Fruit fly (Drosophila melanogaster) whole organism, embryonic: ENCODE data around the gene sdk.

Experiments
- Awh ChIP-seq: fragments of 200-800 bp; sonication (Bioruptor generic); IDR thresholded peaks from 2 replicates; pipeline ENCODE4, ENCODE4 v1.3.6; 2022; ENCODE audit warnings: missing biosample characterization, missing genetic modification characterization
- B-H2 ChIP-seq: fragments of 200-800 bp; sonication (Bioruptor generic); optimal IDR thresholded peaks from 2 replicates; lab custom pipeline; 2018; ENCODE audit warnings: missing biosample characterization, mild to moderate bottlenecking, missing genetic modification characterization
- CG10431 ChIP-seq: fragments of 200-800 bp; sonication (Bioruptor generic); optimal IDR thresholded peaks from 3 replicates; lab custom pipeline; 2018; ENCODE audit warnings: missing biosample characterization, mild to moderate bottlenecking, missing genetic modification characterization
- CG10979 ChIP-seq: fragments of 200-800 bp; sonication (Bioruptor generic); optimal IDR thresholded peaks from 2 replicates; lab custom pipeline; 2018; ENCODE audit warnings: missing biosample characterization, mild to moderate bottlenecking, missing genetic modification characterization, moderate library complexity
- CG1233 ChIP-seq: fragments of 200-800 bp; sonication (Bioruptor generic); optimal IDR thresholded peaks from 4 replicates; lab custom pipeline; 2018; ENCODE audit warnings: missing biosample characterization, mild to moderate bottlenecking, missing genetic modification characterization
- CG12744 ChIP-seq: fragments of 200-800 bp; sonication (Bioruptor generic); optimal IDR thresholded peaks from 2 replicates; lab custom pipeline; 2016; ENCODE audit warnings: missing biosample characterization, missing genetic modification characterization
- CG2120 ChIP-seq: fragments of 200-800 bp; sonication (Bioruptor generic); optimal IDR thresholded peaks from 3 replicates; lab custom pipeline; 2016; ENCODE audit warnings: missing biosample characterization, missing genetic modification characterization
- CG30431 ChIP-seq: fragments of 200-800 bp; sonication (Bioruptor generic); optimal IDR thresholded peaks from 2 replicates; lab custom pipeline; 2017; ENCODE audit warnings: missing biosample characterization, missing genetic modification characterization
- CG3163 ChIP-seq: fragments of 200-800 bp; sonication (Bioruptor generic); optimal IDR thresholded peaks from 3 replicates; lab custom pipeline; 2016; ENCODE audit warnings: missing biosample characterization, missing genetic modification characterization
- CG3838 ChIP-seq: fragments of 200-800 bp; sonication (Bioruptor generic); optimal IDR thresholded peaks from 3 replicates; lab custom pipeline; 2016; ENCODE audit warnings: missing biosample characterization, missing genetic modification characterization
- CG5180 ChIP-seq: fragments of 200-800 bp; sonication (Bioruptor generic); optimal IDR thresholded peaks from 3 replicates; lab custom pipeline; 2017; ENCODE audit warnings: missing biosample characterization, missing genetic modification characterization, mild to moderate bottlenecking, moderate library complexity, missing genetic modification reagents
- CG8089 ChIP-seq: fragments of 200-800 bp; sonication (Bioruptor generic); optimal IDR thresholded peaks from 3 replicates; lab custom pipeline; 2016; ENCODE audit warnings: missing biosample characterization, missing genetic modification characterization
- CG9727 ChIP-seq: fragments of 200-800 bp; sonication (Bioruptor generic); optimal IDR thresholded peaks from 3 replicates; lab custom pipeline; 2017; ENCODE audit warnings: missing biosample characterization, mild to moderate bottlenecking, missing genetic modification characterization
- CG9797 ChIP-seq: fragments of 200-800 bp; sonication (Bioruptor generic); optimal IDR thresholded peaks from 3 replicates; lab custom pipeline; 2018; ENCODE audit warnings: missing biosample characterization, mild to moderate bottlenecking, missing genetic modification characterization
- CHES-1-like ChIP-seq: fragments of 200-800 bp; sonication (Bioruptor generic); optimal IDR thresholded peaks from 2 replicates; lab custom pipeline; 2016; ENCODE audit warnings: missing biosample characterization, missing genetic modification characterization
- Drgx ChIP-seq: fragments of 200-800 bp; sonication (Bioruptor generic); IDR thresholded peaks from 2 replicates; pipeline ENCODE4 v1.3.6; 2022; ENCODE audit warnings: missing biosample characterization, missing genetic modification characterization
- Ets97D ChIP-seq: fragments of 200-800 bp; sonication (Bioruptor generic); optimal IDR thresholded peaks from 3 replicates; lab custom pipeline; 2016; ENCODE audit warnings: missing biosample characterization, missing genetic modification characterization
- GATAe ChIP-seq: fragments of 200-800 bp; sonication (Bioruptor generic); conservative IDR thresholded peaks from 2 replicates; pipeline ENCODE4 v1.3.6; 2022; ENCODE audit warnings: missing biosample characterization, missing genetic modification characterization
- Hmr ChIP-seq: fragments of 200-800 bp; sonication (Bioruptor generic); optimal IDR thresholded peaks from 3 replicates; lab custom pipeline; 2017; ENCODE audit warnings: mild to moderate bottlenecking, missing biosample characterization, missing genetic modification reagents, missing genetic modification characterization
- Hmx ChIP-seq: fragments of 200-800 bp; sonication (Bioruptor generic); optimal IDR thresholded peaks from 2 replicates; lab custom pipeline; 2016; ENCODE audit warnings: missing biosample characterization, missing genetic modification characterization
- Mad ChIP-seq: fragments of 200-800 bp; sonication (Bioruptor generic); optimal IDR thresholded peaks from 2 replicates; lab custom pipeline; 2016; ENCODE audit warnings: missing biosample characterization, missing genetic modification characterization
- Med ChIP-seq: fragments of 200-800 bp; sonication (Bioruptor generic); peaks from one replicate; lab custom pipeline; 2016; ENCODE audit warnings: missing biosample characterization, missing genetic modification characterization, mild to moderate bottlenecking, inconsistent platforms, moderate library complexity
- PHDP ChIP-seq: fragments of 200-800 bp; sonication (Bioruptor generic); optimal IDR thresholded peaks from 3 replicates; lab custom pipeline; 2018; ENCODE audit warnings: missing biosample characterization, mild to moderate bottlenecking, missing genetic modification characterization, moderate library complexity
- Pdp1 ChIP-seq, 2 experiments: fragments of 200-800 bp; sonication (Bioruptor generic); optimal IDR thresholded peaks; 3 replicates each; lab custom pipeline; 2016; ENCODE audit warnings: missing biosample characterization in 2 of 2, missing genetic modification characterization in 2 of 2, mild to moderate bottlenecking in 1 of 2, moderate library complexity in 1 of 2
- aop ChIP-seq: fragments of 200-800 bp; sonication (Bioruptor generic); IDR thresholded peaks from 2 replicates; pipeline ENCODE4 v1.3.6; 2022; ENCODE audit warnings: missing biosample characterization, missing genetic modification characterization
- az2 ChIP-seq: fragments of 200-800 bp; sonication (Bioruptor generic); optimal IDR thresholded peaks from 3 replicates; lab custom pipeline; 2016; ENCODE audit warnings: missing biosample characterization, missing genetic modification characterization
- bsh ChIP-seq, 2 experiments: fragments of 200-800 bp; sonication (Bioruptor generic); optimal IDR thresholded peaks; 2 replicates each; lab custom pipeline; 2017 to 2018; ENCODE audit warnings: mild to moderate bottlenecking in 2 of 2, missing biosample characterization in 2 of 2, missing genetic modification characterization in 2 of 2, moderate library complexity in 1 of 2
- chm ChIP-seq: fragments of 200-800 bp; sonication (Bioruptor generic); IDR thresholded peaks from 2 replicates; pipeline ENCODE4 v1.3.6; 2022; ENCODE audit warnings: missing biosample characterization, missing genetic modification characterization
- chn ChIP-seq: fragments of 200-800 bp; sonication (Bioruptor generic); optimal IDR thresholded peaks from 2 replicates; lab custom pipeline; 2016; ENCODE audit warnings: missing biosample characterization, missing genetic modification characterization
- crol ChIP-seq: fragments of 200-800 bp; sonication (Bioruptor generic); IDR thresholded peaks from 2 replicates; pipeline ENCODE4 v1.3.6; 2022; ENCODE audit warnings: missing biosample characterization, missing genetic modification characterization
- da ChIP-seq: fragments of 200-800 bp; sonication (Bioruptor generic); optimal IDR thresholded peaks from 2 replicates; lab custom pipeline; 2016; ENCODE audit warnings: missing biosample characterization, missing genetic modification characterization
- dm ChIP-seq: fragments of 200-800 bp; sonication (Bioruptor generic); optimal IDR thresholded peaks from 3 replicates; lab custom pipeline; 2016; ENCODE audit warnings: missing biosample characterization, missing genetic modification characterization
- dmrt99B ChIP-seq: fragments of 200-800 bp; sonication (Bioruptor generic); optimal IDR thresholded peaks from 2 replicates; lab custom pipeline; 2018; ENCODE audit warnings: missing biosample characterization, mild to moderate bottlenecking, missing genetic modification characterization, moderate library complexity
- eve ChIP-seq, 2 experiments: fragments of >200 bp; optimal IDR thresholded peaks; 2 replicates each; lab custom pipeline; 2017; ENCODE audit warnings: missing biosample characterization in 2 of 2, missing genetic modification characterization in 2 of 2
- exex ChIP-seq: fragments of 200-800 bp; sonication (Bioruptor generic); optimal IDR thresholded peaks from 4 replicates; lab custom pipeline; 2018; ENCODE audit warnings: missing biosample characterization, mild to moderate bottlenecking, missing genetic modification characterization, moderate library complexity
- gem ChIP-seq: fragments of 200-800 bp; sonication (Bioruptor generic); optimal IDR thresholded peaks from 2 replicates; lab custom pipeline; 2019; ENCODE audit warnings: missing biosample characterization, mild to moderate bottlenecking, missing genetic modification characterization, moderate library complexity
- hkb ChIP-seq, 2 experiments: fragments of 200-800 bp in 1 of 2; fragments of >200 bp in 1 of 2; sonication (Bioruptor generic) in 1 of 2; IDR thresholded peaks in 1 of 2; optimal IDR thresholded peaks in 1 of 2; 2 replicates each; pipeline versions ENCODE4 v1.3.6 to Lab custom; 2017 to 2022; ENCODE audit warnings: missing biosample characterization in 1 of 2, missing genetic modification characterization in 1 of 2
- ind ChIP-seq: fragments of 200-800 bp; sonication (Bioruptor generic); optimal IDR thresholded peaks from 3 replicates; lab custom pipeline; 2016; ENCODE audit warnings: missing biosample characterization, missing genetic modification characterization
- lab ChIP-seq: fragments of 200-800 bp; sonication (Bioruptor generic); optimal IDR thresholded peaks from 3 replicates; lab custom pipeline; 2017; ENCODE audit warnings: missing biosample characterization, missing genetic modification characterization, mild to moderate bottlenecking, moderate library complexity, missing genetic modification reagents
- p53 ChIP-seq: fragments of 200-800 bp; sonication (Bioruptor generic); optimal IDR thresholded peaks from 2 replicates; lab custom pipeline; 2016; ENCODE audit warnings: missing biosample characterization, missing genetic modification characterization
- pnt ChIP-seq: fragments of 200-800 bp; sonication (Bioruptor generic); optimal IDR thresholded peaks from 3 replicates; lab custom pipeline; 2016; ENCODE audit warnings: missing biosample characterization, missing genetic modification characterization
- run ChIP-seq: fragments of 200-800 bp; sonication (Bioruptor generic); optimal IDR thresholded peaks from 3 replicates; lab custom pipeline; 2018; ENCODE audit warnings: missing biosample characterization, mild to moderate bottlenecking, missing genetic modification characterization
- sc ChIP-seq, 3 experiments: fragments of >200 bp in 2 of 3; fragments of 200-800 bp in 1 of 3; sonication (Bioruptor generic) in 1 of 3; optimal IDR thresholded peaks; 2 replicates in 2 of 3; 3 replicates in 1 of 3; lab custom pipeline; 2017; ENCODE audit warnings: mild to moderate bottlenecking in 1 of 3, missing biosample characterization in 1 of 3, missing genetic modification characterization in 1 of 3, missing genetic modification reagents in 1 of 3
- slbo ChIP-seq: fragments of 200-800 bp; sonication (Bioruptor generic); IDR thresholded peaks from 2 replicates; pipeline ENCODE4 v1.3.6; 2022; ENCODE audit warnings: missing biosample characterization, missing genetic modification characterization
- sqz ChIP-seq: fragments of 200-800 bp; sonication (Bioruptor generic); optimal IDR thresholded peaks from 3 replicates; lab custom pipeline; 2018; ENCODE audit warnings: missing biosample characterization, mild to moderate bottlenecking, missing genetic modification characterization
- unc-4 ChIP-seq: fragments of 200-800 bp; sonication (Bioruptor generic); IDR thresholded peaks from 2 replicates; pipeline ENCODE4 v1.3.6; 2022; ENCODE audit warnings: missing biosample characterization, missing genetic modification characterization; ENCODE audit not compliant: partially characterized antibody
- zfh2 ChIP-seq: fragments of 200-800 bp; sonication (Bioruptor generic); optimal IDR thresholded peaks from 2 replicates; lab custom pipeline; 2016; ENCODE audit warnings: missing biosample characterization, missing genetic modification characterization

The sdk gene

DNA sequence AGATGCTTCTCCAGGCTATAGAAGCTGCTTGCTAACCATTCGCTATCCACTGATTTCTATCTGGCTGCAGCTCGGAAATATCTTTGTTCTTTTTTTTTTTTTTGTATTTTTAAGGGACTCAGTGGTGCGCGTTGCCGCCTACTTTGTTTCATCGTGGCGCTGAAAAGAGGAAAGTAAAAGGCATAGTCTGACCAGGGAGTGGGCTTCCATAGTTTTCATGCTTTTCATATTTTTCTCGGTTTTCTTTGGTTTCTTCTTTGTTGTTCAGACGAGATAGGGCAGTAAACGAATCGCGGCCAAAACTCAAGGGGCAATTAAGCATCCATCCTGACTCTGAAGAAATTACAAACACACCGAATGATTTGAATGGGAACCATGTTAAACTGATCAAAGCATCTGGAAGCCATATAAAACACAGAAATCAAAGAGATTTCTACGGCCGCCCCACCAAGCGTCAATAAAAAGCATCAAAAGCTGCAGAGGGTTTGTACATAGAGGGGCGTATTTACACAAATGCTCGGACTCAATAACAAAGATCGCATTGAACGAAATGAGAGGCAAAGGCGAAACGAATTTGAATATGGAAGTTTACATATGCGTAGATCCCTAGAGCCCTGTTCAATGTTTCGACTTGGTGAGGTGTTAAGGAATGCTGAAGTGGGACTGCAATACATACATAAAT, 85.8 kb downstream of the sdk start (continued):
- TF ChIP-seq aop (GFP tag; lab: Robert Waterston, UW) (no peak), chn (GFP tag; lab: Kevin White, UChicago) (no peak), GATAe (GFP tag; lab: Robert Waterston, UW) (no peak), Med (GFP tag; lab: Kevin White, UChicago) (peak; percentile 81), bsh (GFP tag; optimal IDR thresholded peaks at IDR 0.05; lab: Kevin White, UChicago) (peak in 1 of 2 experiments; percentile 27), CG2120 (GFP tag; lab: Kevin White, UChicago) (no peak), Drgx (GFP tag; lab: Robert Waterston, UW) (no peak), CG8089 (peak; percentile 10), CG1233 (peak; percentile 15), pnt (GFP tag; lab: Kevin White, UChicago) (no peak), lab (peak; percentile 41), gem (tag; lab: Kevin White, UChicago) (peak; percentile 21)

DNA sequence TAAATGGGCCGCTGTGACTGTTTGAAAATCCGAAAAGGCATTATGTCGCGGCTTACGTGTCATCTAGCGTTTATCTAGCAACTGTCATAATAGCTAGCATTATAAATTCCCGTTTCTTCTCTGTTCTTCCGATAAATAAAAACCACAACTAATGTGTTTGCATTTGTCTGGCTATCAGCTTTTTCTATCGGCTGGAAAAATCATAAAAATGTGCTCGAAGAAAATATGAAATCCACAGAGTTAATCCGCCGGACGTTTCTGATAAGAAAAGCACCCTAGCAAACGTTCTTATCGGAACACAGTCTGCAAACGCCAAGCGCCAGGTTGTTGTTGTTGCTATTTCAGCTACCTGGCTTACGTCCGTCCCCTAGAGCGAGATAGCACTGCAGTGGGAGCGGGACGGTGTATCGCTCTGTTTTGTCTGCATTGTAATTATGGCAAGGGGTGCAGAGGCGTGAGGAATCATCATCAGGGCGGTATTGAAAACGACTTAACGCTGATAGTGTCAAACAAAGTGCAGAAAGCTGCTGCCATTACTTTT, 87.6 kb downstream of the sdk start:
- TF ChIP-seq CG9797 (GFP tag; lab: Kevin White, UChicago) (no peak), hkb (optimal IDR thresholded peaks at IDR 0.05; lab: Kevin White, UChicago) (no peak), hkb (GFP tag; IDR thresholded peaks at IDR 0.05; lab: Robert Waterston, UW) (no peak), p53 (GFP tag; lab: Kevin White, UChicago) (no peak), CG5180 (no peak), CG3838 (GFP tag; lab: Kevin White, UChicago) (no peak), CHES-1-like (GFP tag; lab: Kevin White, UChicago) (no peak), az2 (no peak), Pdp1 (GFP tag; optimal IDR thresholded peaks at IDR 0.05; lab: Kevin White, UChicago) (peak in 1 of 2 experiments; percentile 2), CG3163 (GFP tag; lab: Kevin White, UChicago) (no peak), CG12744 (GFP tag; lab: Kevin White, UChicago) (no peak), CG10979 (tag; lab: Kevin White, UChicago) (no peak), gem (tag; lab: Kevin White, UChicago) (no peak), Hmx (no peak), sqz (GFP tag; lab: Kevin White, UChicago) (no peak), CG10431 (peak; percentile 10), run (peak; percentile 15), sc (optimal IDR thresholded peaks at IDR 0.05; lab: Kevin White, UChicago) (no peak), sc (GFP tag; optimal IDR thresholded peaks at IDR 0.05; lab: Kevin White, UChicago) (no peak), chm (GFP tag; lab: Robert Waterston, UW) (no peak), Ets97D (no peak), Hmr (no peak), PHDP (tag; lab: Kevin White, UChicago) (no peak), ind (GFP tag; lab: Kevin White, UChicago) (no peak), dmrt99B (no peak), CG9727 (GFP tag; lab: Kevin White, UChicago) (no peak), GATAe (GFP tag; lab: Robert Waterston, UW) (0 out of 2 replicates have a peak, but pooled peaks have one; percentile 30), CG30431 (GFP tag; lab: Kevin White, UChicago) (no peak), dm (GFP tag; lab: Kevin White, UChicago) (no peak), Mad (GFP tag; lab: Kevin White, UChicago) (no peak), exex (tag; lab: Kevin White, UChicago) (peak; percentile 58), crol (GFP tag; lab: Robert Waterston, UW) (peak; percentile 80), zfh2 (GFP tag; lab: Kevin White, UChicago) (no peak), Awh (GFP tag; lab: Robert Waterston, UW) (0 out of 2 replicates have a peak, but pooled peaks have one; percentile 19), slbo (GFP tag; lab: Robert Waterston, UW) (no peak), B-H2 (GFP tag; lab: Kevin White, UChicago) (no peak), unc-4 (GFP tag; lab: Robert Waterston, UW) (no peak), da (GFP tag; lab: Kevin White, UChicago) (no peak), eve (GFP tag; optimal IDR thresholded peaks at IDR 0.05; lab: Kevin White, UChicago) (peak in 1 of 2 experiments; percentile 32)
